Worm (Caenorhabditis elegans): ENCODE data around the gene urb-1.

The urb-1 gene

DNA sequence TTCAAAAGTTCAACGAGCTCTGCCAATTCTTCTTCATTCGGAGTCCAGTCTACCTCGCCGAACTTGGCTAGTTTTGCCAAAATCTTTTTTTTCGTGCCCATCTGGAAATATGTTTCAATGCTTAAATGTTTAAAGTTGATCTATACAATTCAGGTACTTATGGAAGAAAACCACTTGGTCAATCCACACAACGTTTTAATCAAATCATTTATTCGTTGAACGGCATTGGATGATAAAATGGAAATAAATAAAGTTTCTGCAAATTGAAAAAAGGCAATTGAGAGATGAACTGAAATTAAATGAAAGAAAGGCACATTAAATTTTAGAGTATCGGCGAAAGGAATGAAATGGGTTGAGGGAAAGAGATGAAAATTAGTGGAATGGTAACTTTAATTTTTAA lies at the start of gene urb-1:
urb-1 (minus strand) TSS at position 101 of the 400 bp plus-strand sequence.
- TF ChIP-seq dao-5 (tag; optimal IDR thresholded peaks at IDR 0.05) (no peak), him-1 (tag; optimal IDR thresholded peaks at IDR 0.05) (no peak), W03F9.2 (tag; optimal IDR thresholded peaks at IDR 0.05) (no peak)

DNA sequence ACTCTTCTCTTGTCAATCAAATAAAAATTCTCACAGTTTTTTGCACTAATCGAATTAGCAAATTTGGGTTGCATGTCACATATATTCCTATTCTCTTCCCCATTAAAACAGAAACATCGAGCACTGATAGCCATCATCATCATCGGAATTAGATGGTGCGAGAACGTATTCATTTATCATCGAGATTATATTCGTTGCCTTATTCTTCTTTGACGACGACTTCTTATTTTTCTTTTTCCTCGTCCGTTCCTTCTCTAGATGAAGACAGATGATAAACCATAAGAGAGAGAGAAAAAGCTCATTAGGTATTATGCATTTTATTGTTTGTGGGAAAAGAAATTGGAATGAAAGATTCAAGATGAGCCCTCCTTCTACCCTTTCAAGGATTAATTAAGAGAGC lies 47.3 kb upstream of the urb-1 start:
- TF ChIP-seq W03F9.2 (tag; optimal IDR thresholded peaks at IDR 0.05) (no peak), him-1 (tag; optimal IDR thresholded peaks at IDR 0.05) (no peak), dao-5 (tag; optimal IDR thresholded peaks at IDR 0.05) (no peak)

DNA sequence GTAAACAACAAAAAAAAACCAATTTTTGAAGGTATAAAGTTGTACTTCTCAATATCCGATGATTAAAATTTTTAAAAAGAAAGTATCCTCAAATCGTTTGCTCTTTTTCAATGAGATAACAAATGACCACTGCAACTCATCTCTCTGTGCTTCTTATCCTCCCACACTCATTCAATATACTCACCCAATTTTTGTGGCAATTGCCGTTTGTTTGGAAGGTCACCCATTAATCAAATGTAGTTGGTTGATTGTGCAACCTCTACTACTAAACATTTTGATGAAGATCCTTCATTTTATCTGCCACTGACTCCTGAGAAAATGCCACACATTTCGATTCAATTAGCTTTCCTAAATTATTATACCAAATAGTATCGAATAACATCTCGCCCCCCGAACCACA lies 43.7 kb upstream of the urb-1 start:
- TF ChIP-seq W03F9.2 (tag; optimal IDR thresholded peaks at IDR 0.05), result no peak
- no peak for TF ChIP-seq him-1 (tag; optimal IDR thresholded peaks at IDR 0.05)
- TF ChIP-seq dao-5 (tag; optimal IDR thresholded peaks at IDR 0.05), result no peak

DNA sequence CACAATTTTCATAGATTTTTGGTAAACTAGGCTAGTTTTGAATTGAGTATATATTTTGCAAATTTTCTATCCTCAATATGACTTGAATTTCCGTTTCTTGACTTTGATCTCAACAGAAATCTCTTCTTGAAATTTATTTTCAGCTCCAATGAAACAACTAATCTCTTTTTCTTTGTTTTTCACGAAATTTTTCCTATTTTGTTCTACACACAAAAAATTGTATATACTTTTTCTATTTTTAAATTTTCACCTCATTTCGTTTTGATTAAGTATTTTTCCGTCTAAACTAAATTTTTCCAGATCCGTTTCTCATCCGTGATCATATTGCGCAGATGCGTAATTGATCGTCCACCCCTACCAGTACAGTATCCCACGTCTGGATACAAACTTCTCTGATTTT lies 40.8 kb upstream of the urb-1 start, which contains the start of gene unc-83:
unc-83 (plus strand) TSS at position 301 of the 400 bp plus-strand sequence.
- no peak for TF ChIP-seq dao-5 (tag; optimal IDR thresholded peaks at IDR 0.05)
- no peak for TF ChIP-seq W03F9.2 (tag; optimal IDR thresholded peaks at IDR 0.05)
- TF ChIP-seq him-1 (tag; optimal IDR thresholded peaks at IDR 0.05), result no peak

DNA sequence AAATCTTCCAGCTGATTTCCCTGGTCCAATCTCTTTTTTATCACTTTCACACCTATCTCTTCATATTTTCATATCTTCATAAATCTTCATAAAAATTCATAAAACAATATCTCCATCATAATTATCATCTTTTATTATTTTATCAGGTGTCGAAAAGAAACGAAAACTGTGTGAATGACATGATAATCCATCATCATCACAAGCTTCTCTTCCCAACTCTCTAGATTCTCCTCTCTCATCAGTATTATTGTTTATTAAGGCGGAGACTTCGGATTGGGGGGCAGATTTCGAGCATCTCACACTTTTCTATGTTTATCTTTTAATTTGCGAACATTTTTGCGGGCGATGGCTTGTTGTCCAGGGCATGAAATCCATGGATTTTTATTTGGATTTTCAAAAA lies 40.3 kb upstream of the urb-1 start:
- no peak for TF ChIP-seq him-1 (tag; optimal IDR thresholded peaks at IDR 0.05)
- no peak for TF ChIP-seq dao-5 (tag; optimal IDR thresholded peaks at IDR 0.05)
- TF ChIP-seq W03F9.2 (tag; optimal IDR thresholded peaks at IDR 0.05), result no peak

DNA sequence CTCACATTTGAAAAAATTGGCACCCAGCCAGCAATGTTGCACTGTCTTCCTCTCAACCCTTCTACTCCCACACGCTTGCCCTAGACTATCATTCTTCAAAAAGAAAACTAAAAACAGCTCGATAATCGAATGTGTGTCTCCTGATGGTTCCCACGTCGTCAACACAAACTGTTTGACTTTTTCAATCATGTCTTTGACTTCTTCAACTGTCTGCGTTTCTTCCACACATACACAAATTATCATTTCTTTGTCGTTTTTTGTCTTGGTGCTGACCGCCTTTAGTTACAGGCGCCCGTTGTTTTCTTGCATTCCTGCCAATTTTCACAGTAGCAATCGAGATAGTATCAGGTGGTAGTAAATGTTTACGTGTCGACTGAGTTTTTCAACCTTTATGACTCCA lies 38.7 kb upstream of the urb-1 start:
- TF ChIP-seq him-1 (tag; optimal IDR thresholded peaks at IDR 0.05) (no peak), dao-5 (tag; optimal IDR thresholded peaks at IDR 0.05) (no peak), W03F9.2 (tag; optimal IDR thresholded peaks at IDR 0.05) (no peak)

DNA sequence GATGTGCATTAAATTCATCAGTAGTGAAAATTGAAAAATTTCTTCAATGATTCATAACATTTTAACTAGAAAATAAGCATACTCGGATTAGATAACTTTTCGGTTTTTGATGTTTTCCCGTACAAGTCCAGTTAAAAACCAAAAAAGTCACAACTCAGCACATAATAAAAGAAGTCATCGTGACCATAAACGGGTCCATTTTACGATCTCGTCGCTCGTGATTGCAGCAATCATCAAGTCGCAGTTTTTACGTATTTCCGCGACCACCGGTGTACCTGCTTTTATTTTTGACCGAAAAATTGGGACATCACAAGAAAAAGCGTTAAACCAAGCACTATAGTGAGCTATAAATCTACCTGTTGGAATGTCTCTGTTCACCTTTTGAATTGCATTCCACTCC lies 37.3 kb upstream of the urb-1 start:
- no peak for TF ChIP-seq dao-5 (tag; optimal IDR thresholded peaks at IDR 0.05)
- TF ChIP-seq W03F9.2 (tag; optimal IDR thresholded peaks at IDR 0.05), result no peak
- no peak for TF ChIP-seq him-1 (tag; optimal IDR thresholded peaks at IDR 0.05)

DNA sequence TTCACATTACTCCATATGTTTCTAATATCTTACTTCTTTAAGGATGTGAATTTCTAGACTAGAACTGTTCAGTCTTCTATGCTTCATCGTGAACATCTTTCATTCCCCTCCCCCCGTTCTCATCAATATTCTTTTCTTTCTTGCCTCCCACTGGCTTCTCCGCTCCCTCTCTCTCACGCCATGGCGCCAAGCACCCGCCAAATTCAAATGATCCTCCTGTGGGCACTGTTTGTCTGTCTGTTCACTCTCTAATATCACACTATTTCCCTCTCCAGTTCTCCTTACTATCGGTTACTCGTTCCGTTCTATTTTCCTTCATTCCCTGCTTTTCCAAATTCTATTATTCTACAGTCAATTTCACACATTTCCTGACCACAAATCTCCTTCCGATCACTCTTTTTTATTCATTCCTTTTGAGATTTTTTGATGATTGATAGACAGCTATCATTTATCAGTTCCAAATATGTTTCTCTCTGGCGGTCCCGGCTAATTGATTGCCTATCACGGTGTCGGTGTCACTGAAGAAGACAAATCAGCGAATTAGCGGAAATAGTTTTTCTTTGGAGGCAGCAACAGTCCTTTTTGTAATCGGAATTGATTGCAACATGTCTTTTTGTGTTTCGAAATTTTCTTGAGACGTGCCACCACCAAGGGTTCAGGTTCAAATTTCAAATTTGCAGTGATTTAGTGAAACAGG lies 34.5 kb upstream of the urb-1 start:
- no peak for TF ChIP-seq him-1 (tag; optimal IDR thresholded peaks at IDR 0.05)
- no peak for TF ChIP-seq dao-5 (tag; optimal IDR thresholded peaks at IDR 0.05)
- TF ChIP-seq W03F9.2 (tag; optimal IDR thresholded peaks at IDR 0.05), result no peak

DNA sequence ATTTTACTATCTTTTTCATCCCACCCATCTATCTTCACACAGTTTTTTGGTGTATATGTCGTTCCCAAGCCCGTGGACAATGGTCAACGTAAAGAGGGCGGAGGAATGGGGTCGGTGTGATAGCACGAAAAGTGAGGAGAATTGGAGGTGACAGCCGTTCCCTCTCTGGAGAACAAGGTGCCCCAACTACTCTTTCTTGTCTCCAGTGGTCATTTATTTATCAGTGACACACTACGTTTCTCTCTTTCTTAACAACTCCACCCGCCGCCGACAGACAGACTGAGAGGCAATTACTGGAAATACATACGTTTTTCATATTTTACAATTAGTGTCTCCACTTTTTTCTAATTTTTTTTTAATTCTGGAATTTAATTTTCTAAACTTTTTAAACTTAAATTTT lies 32.9 kb upstream of the urb-1 start:
- TF ChIP-seq him-1 (tag; optimal IDR thresholded peaks at IDR 0.05), result no peak
- no peak for TF ChIP-seq dao-5 (tag; optimal IDR thresholded peaks at IDR 0.05)
- TF ChIP-seq W03F9.2 (tag; optimal IDR thresholded peaks at IDR 0.05), result no peak

DNA sequence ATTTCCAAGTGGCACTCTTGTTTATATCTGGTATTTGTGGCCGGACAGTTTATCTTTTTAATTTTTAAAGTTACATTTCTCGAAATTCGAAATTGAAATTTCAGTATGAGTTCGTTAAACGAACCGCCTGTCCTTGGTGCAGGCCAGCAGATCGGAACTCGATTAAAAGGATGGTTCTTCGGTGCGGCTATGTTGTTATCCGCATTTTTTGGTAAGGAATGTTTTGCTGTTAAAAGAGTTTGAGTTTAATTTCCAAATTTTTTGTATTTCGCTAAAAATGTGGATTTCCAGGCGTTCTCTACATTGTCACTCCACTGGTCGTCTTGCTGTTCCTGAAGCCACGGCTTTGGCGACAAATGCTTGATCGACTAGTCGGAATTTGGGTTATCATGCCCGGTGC lies 29.2 kb upstream of the urb-1 start, which contains the start of gene acl-9:
acl-9 (plus strand) TSS at position 105 of the 400 bp plus-strand sequence.
- TF ChIP-seq dao-5 (tag; optimal IDR thresholded peaks at IDR 0.05) (no peak), W03F9.2 (tag; optimal IDR thresholded peaks at IDR 0.05) (no peak), him-1 (tag; optimal IDR thresholded peaks at IDR 0.05) (no peak)

DNA sequence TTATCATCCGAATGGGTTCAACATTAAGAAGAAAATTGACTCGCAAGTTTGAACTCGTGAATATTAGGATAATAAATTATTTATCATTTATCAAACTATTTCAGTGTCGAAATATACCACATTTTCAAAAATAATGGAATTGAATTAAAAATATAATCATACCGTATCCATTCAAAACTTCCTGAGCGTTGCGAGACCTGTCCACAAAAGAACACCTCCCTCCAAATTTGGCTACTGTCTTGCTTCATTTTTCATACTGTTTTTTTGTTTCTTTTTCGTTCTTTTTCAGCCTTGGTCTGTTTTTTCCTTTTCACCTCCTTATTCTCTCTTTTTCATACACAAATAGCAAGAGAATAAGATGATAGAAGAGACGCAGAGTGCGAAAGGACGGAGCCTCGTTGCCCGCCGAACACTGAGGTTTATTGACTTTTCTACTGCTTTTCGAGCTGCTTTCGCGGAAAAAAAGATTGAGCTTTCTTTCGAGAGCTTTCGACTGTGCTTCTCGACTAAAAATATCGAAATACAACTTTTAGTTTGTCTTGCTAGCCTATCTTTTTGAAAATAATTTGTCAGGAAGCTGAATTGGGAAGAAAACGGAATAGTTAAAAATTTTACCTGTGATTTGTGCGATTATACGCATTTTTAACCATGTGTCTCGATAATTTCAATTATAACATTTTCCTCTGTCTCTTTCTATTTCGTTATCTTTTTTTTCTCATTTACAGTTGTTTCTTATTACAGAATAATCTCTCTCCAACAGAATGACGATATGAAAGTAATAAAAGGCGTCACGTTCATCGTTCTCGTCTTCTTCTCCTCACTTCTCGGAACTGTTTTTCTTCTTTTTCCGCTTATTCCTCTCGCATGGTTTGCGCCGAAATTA lies 26.4 kb upstream of the urb-1 start, which contains the start of gene acl-8:
acl-8 (plus strand) TSS at position 742 of the 883 bp plus-strand sequence.
- TF ChIP-seq him-1 (tag; optimal IDR thresholded peaks at IDR 0.05) (no peak), dao-5 (tag; optimal IDR thresholded peaks at IDR 0.05) (no peak), W03F9.2 (tag; optimal IDR thresholded peaks at IDR 0.05) (no peak)

DNA sequence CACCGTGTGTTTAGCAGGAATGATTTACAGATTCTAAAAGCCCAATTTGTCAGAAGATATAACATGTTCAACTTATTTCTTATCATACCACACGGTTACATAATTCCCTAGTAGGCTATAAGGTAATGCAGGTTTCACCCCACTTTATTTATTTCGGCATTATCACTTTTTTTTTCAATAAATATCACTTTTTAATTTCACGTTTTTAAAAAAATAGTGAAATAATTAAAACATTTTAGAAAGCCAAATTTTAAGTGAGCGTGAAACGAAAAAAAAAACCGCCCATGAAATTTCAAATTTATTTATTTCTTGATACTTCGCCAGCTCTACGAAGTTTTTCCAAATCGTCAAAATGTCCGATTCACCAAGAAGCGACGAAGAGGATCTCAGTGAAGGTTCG lies 24.4 kb upstream of the urb-1 start, which contains the start of gene fbxa-196:
fbxa-196 (plus strand) TSS at position 301 of the 400 bp plus-strand sequence.
- TF ChIP-seq dao-5 (tag; optimal IDR thresholded peaks at IDR 0.05) (no peak), him-1 (tag; optimal IDR thresholded peaks at IDR 0.05) (no peak)

DNA sequence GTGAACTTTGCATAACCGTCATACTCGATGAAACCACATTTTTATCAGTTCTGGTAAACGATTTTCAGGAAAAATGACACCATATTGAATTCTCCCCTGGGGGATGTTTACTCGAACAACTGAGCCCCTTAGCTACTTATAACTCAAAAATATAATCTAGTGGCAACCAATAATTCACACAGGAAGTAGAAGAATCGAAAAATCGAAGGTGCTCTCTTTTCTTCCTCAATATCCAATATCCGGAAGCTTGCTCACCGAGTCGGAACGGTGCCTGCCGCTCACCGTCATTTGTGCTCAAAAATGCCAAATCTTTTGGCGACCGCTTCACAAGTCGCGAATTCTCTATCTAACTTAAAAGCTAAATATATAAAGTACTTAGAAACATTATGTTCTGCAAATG lies 18.1 kb upstream of the urb-1 start, which contains the start of gene T05H4.3:
T05H4.3 (plus strand) TSS at position 301 of the 400 bp plus-strand sequence.
- no peak for TF ChIP-seq him-1 (tag; optimal IDR thresholded peaks at IDR 0.05)
- TF ChIP-seq dao-5 (tag; optimal IDR thresholded peaks at IDR 0.05), result no peak
- no peak for TF ChIP-seq W03F9.2 (tag; optimal IDR thresholded peaks at IDR 0.05)

DNA sequence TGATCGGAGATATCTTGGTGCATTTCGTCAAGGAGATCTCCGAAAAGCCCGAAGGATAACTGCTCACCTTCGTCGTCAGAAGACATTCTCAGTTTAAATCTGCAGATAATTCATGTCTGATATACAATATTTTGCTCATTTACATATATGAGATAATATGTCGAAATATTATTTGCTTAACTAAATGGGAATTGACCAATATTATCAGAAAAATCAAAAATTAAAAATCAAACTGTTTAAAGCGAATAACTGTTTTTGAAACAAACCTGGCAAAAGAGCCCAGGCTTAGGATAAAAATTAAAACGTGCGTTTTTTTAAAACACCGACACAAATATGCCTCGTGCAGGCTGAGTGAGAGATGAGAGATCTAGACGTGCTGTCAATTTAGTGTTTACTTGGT lies 17.7 kb upstream of the urb-1 start, which contains the start of gene T05H4.15:
T05H4.15 (minus strand) TSS at position 101 of the 400 bp plus-strand sequence.
- TF ChIP-seq W03F9.2 (tag; optimal IDR thresholded peaks at IDR 0.05) (no peak), dao-5 (tag; optimal IDR thresholded peaks at IDR 0.05) (no peak), him-1 (tag; optimal IDR thresholded peaks at IDR 0.05) (no peak)

Measured in whole organism, L4/young adult.